ENCODE assay signal across 4 fruit fly cellular contexts in the genomic region with DNA sequence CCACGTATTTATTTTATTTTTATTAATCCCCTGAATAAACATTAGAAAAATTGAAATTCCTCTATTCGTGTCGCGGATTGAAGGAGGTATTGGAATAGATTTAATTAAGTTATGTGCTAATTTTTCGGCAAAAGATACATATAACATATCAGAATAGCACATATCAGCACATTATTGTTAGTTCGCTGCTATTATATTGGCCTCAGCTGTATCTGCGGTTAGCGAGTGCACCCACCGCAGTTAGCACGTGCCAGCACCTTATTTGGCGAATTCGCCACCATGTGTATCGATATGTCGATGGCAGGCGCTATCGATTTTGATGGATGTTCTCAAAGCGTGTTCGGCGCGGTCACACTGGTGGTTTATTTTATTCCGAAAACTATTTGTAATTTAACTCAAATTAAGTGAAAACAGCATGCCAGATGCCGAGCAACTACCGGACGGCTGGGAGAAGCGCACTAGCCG.
TF ChIP-seq lines count a peak whose summit lies in the region.

Gene dod (plus strand): TSS at position 323 of the 465 bp plus-strand sequence.

TF ChIP-seq in whole organism, adult, 20 proteins besides CTCF, POLR2A, EP300 and RAD21 (continued from another document):
- TF ChIP-seq toe (GFP tag; optimal IDR thresholded peaks at IDR 0.05; lab: Kevin White, UChicago) (peak; percentile 2), CG1620 (GFP tag; optimal IDR thresholded peaks at IDR 0.05; lab: Kevin White, UChicago) (peak; percentile 58), kay (GFP tag; lab: Kevin White, UChicago; ENCODE audit: borderline replicate concordance) (no peak)
TF ChIP-seq in whole organism, adult: peak in this region for 11.

TF ChIP-seq in whole organism, embryonic, 481 proteins besides CTCF, POLR2A, EP300 and RAD21 (continued from another document and continues in another):
- TF ChIP-seq caup (GFP tag; optimal IDR thresholded peaks at IDR 0.05; lab: Kevin White, UChicago; ENCODE audit: severe bottlenecking), result peak; percentile 24
- peak; percentile 54 for TF ChIP-seq Antp (GFP tag; optimal IDR thresholded peaks at IDR 0.05; lab: Kevin White, UChicago)
- no peak for TF ChIP-seq lab (GFP tag; optimal IDR thresholded peaks at IDR 0.05; lab: Kevin White, UChicago)
- peak; percentile 95 for TF ChIP-seq gfzf (GFP tag; optimal IDR thresholded peaks at IDR 0.05; lab: Kevin White, UChicago)
- peak; percentile 21 for TF ChIP-seq BtbVII (GFP tag; optimal IDR thresholded peaks at IDR 0.05; lab: Kevin White, UChicago)
- peak; percentile 69 for TF ChIP-seq CHES-1-like (GFP tag; optimal IDR thresholded peaks at IDR 0.05; lab: Kevin White, UChicago)
- TF ChIP-seq CG31388 (GFP tag; optimal IDR thresholded peaks at IDR 0.05; lab: Kevin White, UChicago), result no peak
- peak; percentile 88 for TF ChIP-seq pita (GFP tag; optimal IDR thresholded peaks at IDR 0.05; lab: Kevin White, UChicago)
- peak; percentile 11 for TF ChIP-seq Camta (GFP tag; optimal IDR thresholded peaks at IDR 0.05; lab: Kevin White, UChicago)
- peak; percentile 65 for TF ChIP-seq PHDP (tag; optimal IDR thresholded peaks at IDR 0.05; lab: Kevin White, UChicago)
- peak; percentile 45; the same call in 1 of the 3 replicates for TF ChIP-seq CG2199 (GFP tag; IDR thresholded peaks at IDR 0.05; lab: Robert Waterston, UW)
- TF ChIP-seq Bteb2 (GFP tag; optimal IDR thresholded peaks at IDR 0.05; lab: Kevin White, UChicago), result peak; percentile 15
- peak; percentile 68 for TF ChIP-seq hb (GFP tag; IDR thresholded peaks at IDR 0.05; lab: Robert Waterston, UW; ENCODE audit: partially characterized antibody)
- peak; percentile 63 for TF ChIP-seq Fer1 (GFP tag; optimal IDR thresholded peaks at IDR 0.05; lab: Kevin White, UChicago)
- TF ChIP-seq nerfin-2 (GFP tag; IDR thresholded peaks at IDR 0.05; lab: Robert Waterston, UW; ENCODE audit: partially characterized antibody), result peak; percentile 70
- TF ChIP-seq CG7745 (tag; optimal IDR thresholded peaks at IDR 0.05; lab: Kevin White, UChicago), result no peak
- TF ChIP-seq Dip2 (GFP tag; IDR thresholded peaks at IDR 0.05; lab: Robert Waterston, UW), result no peak
- peak; percentile 57 for TF ChIP-seq Myb (GFP tag; optimal IDR thresholded peaks at IDR 0.05; lab: Kevin White, UChicago)
- TF ChIP-seq twi (tag; optimal IDR thresholded peaks at IDR 0.05; lab: Kevin White, UChicago), result no peak
- no peak for TF ChIP-seq CG15073 (GFP tag; optimal IDR thresholded peaks at IDR 0.05; lab: Kevin White, UChicago)
- TF ChIP-seq Elba2 (GFP tag; optimal IDR thresholded peaks at IDR 0.05; lab: Kevin White, UChicago), result no peak
- peak; percentile 54 for TF ChIP-seq E2f2 (GFP tag; IDR thresholded peaks at IDR 0.05; lab: Robert Waterston, UW)
- TF ChIP-seq disco-r (GFP tag; optimal IDR thresholded peaks at IDR 0.05; lab: Kevin White, UChicago), result no peak
- no peak for TF ChIP-seq fd64A (GFP tag; optimal IDR thresholded peaks at IDR 0.05; lab: Kevin White, UChicago)
- TF ChIP-seq dimm (GFP tag; IDR thresholded peaks at IDR 0.05; lab: Robert Waterston, UW), result no peak
- peak; percentile 82 for TF ChIP-seq Sry-δ (GFP tag; optimal IDR thresholded peaks at IDR 0.05; lab: Kevin White, UChicago)
- no peak for TF ChIP-seq cg (GFP tag; optimal IDR thresholded peaks at IDR 0.05; lab: Kevin White, UChicago)
- TF ChIP-seq CG11560 (tag; IDR thresholded peaks at IDR 0.05; lab: Robert Waterston, UW), result peak; percentile 45; the same call in 2 of the 3 replicates
- peak; percentile 10 for TF ChIP-seq CG17912 (GFP tag; optimal IDR thresholded peaks at IDR 0.05; lab: Kevin White, UChicago)
- peak; percentile 38; the same call in 2 of the 3 replicates for TF ChIP-seq CG17361 (GFP tag; IDR thresholded peaks at IDR 0.05; lab: Robert Waterston, UW)
- peak; percentile 29 for TF ChIP-seq CG18619 (GFP tag; optimal IDR thresholded peaks at IDR 0.05; lab: Kevin White, UChicago)
- TF ChIP-seq CG10147 (GFP tag; optimal IDR thresholded peaks at IDR 0.05; lab: Kevin White, UChicago), result peak; percentile 16
- peak; percentile 42 for TF ChIP-seq Oli (tag; optimal IDR thresholded peaks at IDR 0.05; lab: Kevin White, UChicago)
- TF ChIP-seq sens (GFP tag; lab: Kevin White, UChicago), result peak; percentile 90
- TF ChIP-seq CG7987 (GFP tag; optimal IDR thresholded peaks at IDR 0.05; lab: Kevin White, UChicago), result no peak
- TF ChIP-seq Drgx (GFP tag; IDR thresholded peaks at IDR 0.05; lab: Robert Waterston, UW), result peak; percentile 60
- TF ChIP-seq CG14050 (GFP tag; IDR thresholded peaks at IDR 0.05; lab: Robert Waterston, UW), result 0 out of 3 replicates have a peak, but pooled peaks have one; percentile 14
- no peak; the same call in 1 of the 2 replicates for TF ChIP-seq seq (GFP tag; IDR thresholded peaks at IDR 0.05; lab: Robert Waterston, UW)
- TF ChIP-seq CG4730 (GFP tag; IDR thresholded peaks at IDR 0.05; lab: Robert Waterston, UW), result no peak
- peak; percentile 81 for TF ChIP-seq Rfx (GFP tag; IDR thresholded peaks at IDR 0.05; lab: Robert Waterston, UW)

TF ChIP-seq in whole organism, prepupa, 60 proteins besides CTCF, POLR2A, EP300 and RAD21 (continued from another document):
- TF ChIP-seq achi (GFP tag; optimal IDR thresholded peaks at IDR 0.05; lab: Kevin White, UChicago) (peak; percentile 61), Sox15 (GFP tag; optimal IDR thresholded peaks at IDR 0.05; lab: Kevin White, UChicago) (no peak), Ets21C (GFP tag; optimal IDR thresholded peaks at IDR 0.05; lab: Kevin White, UChicago) (no peak), Hr39 (GFP tag; optimal IDR thresholded peaks at IDR 0.05; lab: Kevin White, UChicago) (peak; percentile 53), Hr38 (GFP tag; optimal IDR thresholded peaks at IDR 0.05; lab: Kevin White, UChicago) (no peak), CG32006 (GFP tag; optimal IDR thresholded peaks at IDR 0.05; lab: Kevin White, UChicago) (peak; percentile 60), CG31627 (GFP tag; optimal IDR thresholded peaks at IDR 0.05; lab: Kevin White, UChicago) (peak; percentile 53), CG11902 (GFP tag; optimal IDR thresholded peaks at IDR 0.05; lab: Kevin White, UChicago) (no peak), CG34406 (GFP tag; optimal IDR thresholded peaks at IDR 0.05; lab: Kevin White, UChicago) (peak; percentile 42), CG6276 (GFP tag; optimal IDR thresholded peaks at IDR 0.05; lab: Kevin White, UChicago) (no peak), CG11294 (GFP tag; IDR thresholded peaks at IDR 0.05; lab: Robert Waterston, UW) (no peak), CG7368 (GFP tag; optimal IDR thresholded peaks at IDR 0.05; lab: Kevin White, UChicago) (no peak), topi (GFP tag; optimal IDR thresholded peaks at IDR 0.05; lab: Kevin White, UChicago) (peak; percentile 51), CG6792 (GFP tag; optimal IDR thresholded peaks at IDR 0.05; lab: Kevin White, UChicago) (peak; percentile 35), Ets96B (tag; optimal IDR thresholded peaks at IDR 0.05; lab: Kevin White, UChicago) (peak; percentile 54), CG11762 (GFP tag; optimal IDR thresholded peaks at IDR 0.05; lab: Kevin White, UChicago; ENCODE audit: insufficient read depth) (no peak), CG3032 (tag; optimal IDR thresholded peaks at IDR 0.05; lab: Kevin White, UChicago) (peak; percentile 31), CG10631 (GFP tag; optimal IDR thresholded peaks at IDR 0.05; lab: Kevin White, UChicago) (no peak), vri (GFP tag; optimal IDR thresholded peaks at IDR 0.05; lab: Kevin White, UChicago) (no peak), CG8319 (GFP tag; optimal IDR thresholded peaks at IDR 0.05; lab: Kevin White, UChicago) (no peak), net (GFP tag; optimal IDR thresholded peaks at IDR 0.05; lab: Kevin White, UChicago) (peak; percentile 39), CG3919 (GFP tag; optimal IDR thresholded peaks at IDR 0.05; lab: Kevin White, UChicago) (no peak), ss (GFP tag; optimal IDR thresholded peaks at IDR 0.05; lab: Kevin White, UChicago) (no peak), dsx (GFP tag; optimal IDR thresholded peaks at IDR 0.05; lab: Kevin White, UChicago; ENCODE audit: poor library complexity, severe bottlenecking) (peak; percentile 31), fd59A (GFP tag; optimal IDR thresholded peaks at IDR 0.05; lab: Kevin White, UChicago) (peak; percentile 14), Eip75B (GFP tag; optimal IDR thresholded peaks at IDR 0.05; lab: Kevin White, UChicago) (no peak), Met (GFP tag; optimal IDR thresholded peaks at IDR 0.05; lab: Kevin White, UChicago) (no peak), CG4318 (GFP tag; optimal IDR thresholded peaks at IDR 0.05; lab: Kevin White, UChicago) (no peak), CG1621 (tag; optimal IDR thresholded peaks at IDR 0.05; lab: Kevin White, UChicago) (peak; percentile 58), Eip93F (GFP tag; optimal IDR thresholded peaks at IDR 0.05; lab: Kevin White, UChicago) (no peak), Hr4 (GFP tag; optimal IDR thresholded peaks at IDR 0.05; lab: Kevin White, UChicago) (peak; percentile 54), OdsH (GFP tag; optimal IDR thresholded peaks at IDR 0.05; lab: Kevin White, UChicago) (no peak), Gug (GFP tag; IDR thresholded peaks at IDR 0.05; lab: Robert Waterston, UW) (peak; percentile 54), CG9139 (GFP tag; optimal IDR thresholded peaks at IDR 0.05; lab: Kevin White, UChicago) (no peak), CG10669 (GFP tag; optimal IDR thresholded peaks at IDR 0.05; lab: Kevin White, UChicago) (no peak), pdm3 (GFP tag; optimal IDR thresholded peaks at IDR 0.05; lab: Kevin White, UChicago) (no peak), CG6808 (GFP tag; optimal IDR thresholded peaks at IDR 0.05; lab: Kevin White, UChicago) (peak; percentile 25), Sox14 (GFP tag; optimal IDR thresholded peaks at IDR 0.05; lab: Kevin White, UChicago) (peak; percentile 66), cyc (GFP tag; optimal IDR thresholded peaks at IDR 0.05; lab: Kevin White, UChicago) (no peak), esn (GFP tag; optimal IDR thresholded peaks at IDR 0.05; lab: Kevin White, UChicago) (peak; percentile 67), CG8632 (GFP tag; optimal IDR thresholded peaks at IDR 0.05; lab: Kevin White, UChicago) (peak; percentile 35)

TF ChIP-seq in whole organism, pupa, 21 proteins besides CTCF, POLR2A, EP300 and RAD21 (continued from another document):
- TF ChIP-seq Pif1B (GFP tag; optimal IDR thresholded peaks at IDR 0.05; lab: Kevin White, UChicago), result peak; percentile 54
- 0 out of 2 replicates have a peak, but pooled peaks have one; percentile 10 for TF ChIP-seq CG12605 (GFP tag; IDR thresholded peaks at IDR 0.05; lab: Robert Waterston, UW)
